Fruit fly (Drosophila melanogaster): Measurements from ENCODE around the gene CG2889.
A peak's percentile ranks its signal among the peaks of the same experiment; 100 is the strongest.

Gene CG2889

DNA sequence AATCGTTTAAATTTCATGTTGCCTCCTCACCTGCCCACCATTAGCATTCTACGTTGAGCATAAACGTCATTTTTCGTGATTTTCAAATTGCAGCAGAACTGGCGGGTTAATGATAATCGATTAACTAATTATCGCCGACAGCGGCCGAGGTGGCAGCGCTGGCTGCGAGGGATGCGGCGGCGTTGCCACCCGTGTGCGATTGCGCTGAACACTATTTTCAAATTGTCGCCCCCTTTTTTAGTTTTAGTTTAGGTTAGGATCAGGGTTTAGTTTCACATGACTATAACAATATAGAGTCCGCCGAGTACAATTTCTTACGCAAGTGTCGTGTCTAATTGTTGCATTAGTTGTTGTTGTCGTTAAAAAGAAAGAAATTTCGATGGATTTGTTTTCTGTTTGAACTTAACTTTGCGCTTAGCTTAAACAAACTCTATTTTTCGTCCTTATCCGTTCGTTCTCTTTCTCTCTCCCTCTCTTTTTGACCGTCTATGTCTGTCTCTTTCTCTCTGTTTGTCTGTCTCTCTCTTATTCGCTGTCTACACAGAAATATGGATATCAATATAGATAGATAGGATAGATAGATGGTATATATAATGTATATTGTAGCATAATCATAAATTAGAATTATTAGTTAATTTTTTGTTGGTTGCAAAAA, 10.6 kb upstream of the CG2889 start:
- TF ChIP-seq sage (GFP tag; optimal IDR thresholded peaks at IDR 0.05) (no peak), dmrt93B (GFP tag; optimal IDR thresholded peaks at IDR 0.05) (no peak), Vsx2 (GFP tag; optimal IDR thresholded peaks at IDR 0.05; ENCODE audit: partially characterized antibody) (no peak), rgr (GFP tag; optimal IDR thresholded peaks at IDR 0.05) (no peak), brk (GFP tag; optimal IDR thresholded peaks at IDR 0.05) (no peak), woc (GFP tag; optimal IDR thresholded peaks at IDR 0.05) (no peak), br (GFP tag; optimal IDR thresholded peaks at IDR 0.05) (no peak), N (GFP tag; optimal IDR thresholded peaks at IDR 0.05) (no peak), Rel (GFP tag; optimal IDR thresholded peaks at IDR 0.05) (no peak), Rel (tag; optimal IDR thresholded peaks at IDR 0.05) (peak; percentile 5), ey (GFP tag; optimal IDR thresholded peaks at IDR 0.05) (peak; percentile 0), fru (GFP tag; optimal IDR thresholded peaks at IDR 0.05) (peak; percentile 29), OdsH (GFP tag; optimal IDR thresholded peaks at IDR 0.05) (no peak), Mio (GFP tag; optimal IDR thresholded peaks at IDR 0.05) (no peak), Sp1 (GFP tag; optimal IDR thresholded peaks at IDR 0.05) (peak; percentile 14), GATAd (GFP tag; optimal IDR thresholded peaks at IDR 0.05) (no peak), Dif (GFP tag; optimal IDR thresholded peaks at IDR 0.05; ENCODE audit: partially characterized antibody) (no peak), CG9705 (GFP tag; optimal IDR thresholded peaks at IDR 0.05) (no peak), CrebA (GFP tag; optimal IDR thresholded peaks at IDR 0.05; ENCODE audit: borderline replicate concordance) (no peak), usp (GFP tag; optimal IDR thresholded peaks at IDR 0.05) (no peak), Myc (optimal IDR thresholded peaks at IDR 0.05) (no peak), CG32264 (GFP tag; optimal IDR thresholded peaks at IDR 0.05) (no peak), jim (GFP tag; optimal IDR thresholded peaks at IDR 0.05) (no peak), Hnf4 (GFP tag; optimal IDR thresholded peaks at IDR 0.05) (no peak), HLH106 (tag; optimal IDR thresholded peaks at IDR 0.05) (peak; percentile 16), lola (GFP tag; optimal IDR thresholded peaks at IDR 0.05) (no peak), Abd-B (GFP tag; optimal IDR thresholded peaks at IDR 0.05) (no peak), tai (GFP tag; optimal IDR thresholded peaks at IDR 0.05) (no peak), sv (GFP tag; optimal IDR thresholded peaks at IDR 0.05) (no peak), dsf (GFP tag; optimal IDR thresholded peaks at IDR 0.05; ENCODE audit: borderline replicate concordance) (no peak), psq (GFP tag; optimal IDR thresholded peaks at IDR 0.05) (no peak), Hr78 (GFP tag; optimal IDR thresholded peaks at IDR 0.05) (no peak), Jra (GFP tag; optimal IDR thresholded peaks at IDR 0.05) (no peak), dl (GFP tag; optimal IDR thresholded peaks at IDR 0.05; ENCODE audit: insufficient read depth in 1 of 2, partially characterized antibody in 2 of 2) (no peak), pan (optimal IDR thresholded peaks at IDR 0.05) (no peak), Dfd (GFP tag; optimal IDR thresholded peaks at IDR 0.05) (no peak), foxo (GFP tag; optimal IDR thresholded peaks at IDR 0.05) (peak in 1 of 2 experiments; percentile 42), h (GFP tag; optimal IDR thresholded peaks at IDR 0.05) (peak; percentile 19), Hr83 (GFP tag; optimal IDR thresholded peaks at IDR 0.05; ENCODE audit: poor library complexity, severe bottlenecking) (peak; percentile 36)

DNA sequence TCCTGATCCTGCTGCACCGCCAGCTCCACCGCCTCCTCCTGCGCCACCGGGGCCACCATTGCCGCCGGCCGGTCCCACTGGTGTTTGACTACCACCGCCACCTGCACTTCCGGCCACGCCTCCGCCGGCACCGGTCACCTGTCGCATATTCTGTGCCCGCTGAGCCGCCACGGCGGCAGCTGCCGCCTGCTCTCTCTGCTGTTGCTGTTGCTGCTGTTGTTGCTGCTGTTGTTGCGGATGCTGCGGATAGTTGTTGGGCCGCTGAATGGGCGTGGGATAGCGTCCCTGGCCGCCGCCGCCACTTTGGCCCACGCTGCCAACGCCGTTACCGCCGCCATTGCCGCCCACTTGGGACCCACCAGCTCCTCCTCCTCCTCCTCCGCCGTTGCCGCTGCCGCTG, 9.2 kb upstream of the CG2889 start:
- TF ChIP-seq Dfd (GFP tag; optimal IDR thresholded peaks at IDR 0.05) (peak; percentile 87), pan (optimal IDR thresholded peaks at IDR 0.05) (no peak)

DNA sequence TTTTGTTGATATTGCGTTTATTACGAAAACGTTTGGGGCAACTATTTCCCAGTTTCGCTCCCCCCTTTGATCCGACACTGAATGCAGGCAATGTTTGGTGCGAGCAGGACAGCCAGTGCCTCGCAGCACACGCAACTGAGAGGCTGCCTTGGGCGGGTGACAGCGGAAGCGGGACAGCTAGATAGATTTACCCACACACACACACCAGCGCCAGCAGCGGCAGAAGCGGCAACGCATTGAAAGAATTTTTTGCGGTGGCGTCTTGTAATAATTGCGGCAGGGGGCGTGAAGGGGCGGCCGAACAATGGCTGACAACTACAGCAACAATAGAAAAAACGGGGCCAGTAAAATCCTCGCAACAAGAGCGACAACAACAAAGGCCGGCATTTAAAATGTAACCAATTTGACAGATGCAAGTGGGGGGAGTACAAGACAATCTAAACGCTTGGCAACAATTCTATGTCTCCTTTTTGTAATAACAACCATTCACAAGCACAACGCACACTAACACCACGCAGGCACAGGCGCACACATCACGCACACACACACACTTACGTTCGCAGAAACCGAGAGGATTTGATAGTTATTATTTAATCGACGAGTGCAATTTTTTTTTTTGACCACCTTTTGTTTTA, 1.0 kb upstream of the CG2889 start:
- TF ChIP-seq foxo (GFP tag; optimal IDR thresholded peaks at IDR 0.05) (no peak), CG32264 (GFP tag; optimal IDR thresholded peaks at IDR 0.05) (no peak), OdsH (GFP tag; optimal IDR thresholded peaks at IDR 0.05) (no peak), dsf (GFP tag; optimal IDR thresholded peaks at IDR 0.05; ENCODE audit: borderline replicate concordance) (no peak), pan (optimal IDR thresholded peaks at IDR 0.05) (no peak), jim (GFP tag; optimal IDR thresholded peaks at IDR 0.05) (no peak), CrebA (GFP tag; optimal IDR thresholded peaks at IDR 0.05; ENCODE audit: borderline replicate concordance) (no peak), Hr83 (GFP tag; optimal IDR thresholded peaks at IDR 0.05; ENCODE audit: poor library complexity, severe bottlenecking) (peak; percentile 65), woc (GFP tag; optimal IDR thresholded peaks at IDR 0.05) (no peak), br (GFP tag; optimal IDR thresholded peaks at IDR 0.05) (no peak), HLH106 (tag; optimal IDR thresholded peaks at IDR 0.05) (peak; percentile 3), Jra (GFP tag; optimal IDR thresholded peaks at IDR 0.05) (no peak), rgr (GFP tag; optimal IDR thresholded peaks at IDR 0.05) (no peak), Vsx2 (GFP tag; optimal IDR thresholded peaks at IDR 0.05; ENCODE audit: partially characterized antibody) (no peak), fru (GFP tag; optimal IDR thresholded peaks at IDR 0.05) (peak; percentile 53), sage (GFP tag; optimal IDR thresholded peaks at IDR 0.05) (no peak), Rel (GFP tag; optimal IDR thresholded peaks at IDR 0.05) (no peak), Rel (tag; optimal IDR thresholded peaks at IDR 0.05) (peak; percentile 68), Sp1 (GFP tag; optimal IDR thresholded peaks at IDR 0.05) (peak; percentile 12), N (GFP tag; optimal IDR thresholded peaks at IDR 0.05) (peak; percentile 21), h (GFP tag; optimal IDR thresholded peaks at IDR 0.05) (peak; percentile 19), Hr78 (GFP tag; optimal IDR thresholded peaks at IDR 0.05) (no peak), Hnf4 (GFP tag; optimal IDR thresholded peaks at IDR 0.05) (no peak), GATAd (GFP tag; optimal IDR thresholded peaks at IDR 0.05) (no peak), Dif (GFP tag; optimal IDR thresholded peaks at IDR 0.05; ENCODE audit: partially characterized antibody) (peak; percentile 15)
